Fruit fly (Drosophila melanogaster): ENCODE measurements around the gene mrn.
A peak's percentile ranks its signal among the peaks of the same experiment; 100 is the strongest.

Gene mrn

dm6 chr3L:15624097-15624496 lies 43.8 kb upstream of the mrn start (continued):
- TF ChIP-seq CG1024 (GFP tag; IDR thresholded peaks at IDR 0.05) (no peak), Usf (GFP tag; optimal IDR thresholded peaks at IDR 0.05) (no peak), gfzf (GFP tag; optimal IDR thresholded peaks at IDR 0.05) (no peak), CG8359 (GFP tag; optimal IDR thresholded peaks at IDR 0.05; ENCODE audit: borderline replicate concordance) (no peak), zen (tag; optimal IDR thresholded peaks at IDR 0.05) (no peak), sim (GFP tag; IDR thresholded peaks at IDR 0.05) (no peak), CG7987 (GFP tag; optimal IDR thresholded peaks at IDR 0.05) (no peak)

DNA sequence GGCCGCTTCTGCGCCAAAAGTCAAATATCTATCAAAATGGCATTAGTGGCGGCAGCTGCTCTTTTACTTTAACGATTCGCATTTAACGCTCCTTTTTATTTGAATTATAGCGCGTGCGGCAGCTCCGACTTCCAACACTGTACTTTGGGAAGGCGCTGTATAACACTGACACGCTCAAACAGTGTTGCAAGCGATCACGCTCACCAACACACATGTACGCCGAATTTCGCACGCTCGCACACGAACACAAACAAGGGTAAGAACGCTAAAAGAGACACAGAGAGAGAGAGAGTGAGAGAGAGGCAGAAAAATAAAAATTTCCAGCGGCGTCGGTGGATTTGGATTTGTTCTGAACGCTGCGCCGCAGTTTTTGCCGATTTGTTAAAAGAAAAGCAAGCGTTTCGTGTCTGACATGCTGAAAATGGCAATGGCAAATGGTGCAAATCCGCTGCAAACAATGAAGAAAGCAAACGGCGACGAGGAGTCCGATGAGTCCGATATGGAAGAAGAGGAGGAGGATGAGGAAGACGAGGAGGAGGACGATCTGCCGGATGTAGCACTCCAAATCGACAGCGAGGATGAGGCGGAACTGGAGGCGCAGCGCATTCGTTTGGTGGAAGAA lies 39.4 kb upstream of the mrn start, which contains the start of gene Phs:
TSS of gene Phs (plus strand) at position 276 of the 622 bp plus-strand sequence.
- peak; percentile 96 for TF ChIP-seq gsb-n (tag; optimal IDR thresholded peaks at IDR 0.05)
- peak; percentile 74 for TF ChIP-seq CG3163 (GFP tag; optimal IDR thresholded peaks at IDR 0.05)
- TF ChIP-seq CG16863 (GFP tag; optimal IDR thresholded peaks at IDR 0.05) = peak; percentile 80
- peak; percentile 56 for TF ChIP-seq emc (GFP tag; optimal IDR thresholded peaks at IDR 0.05)
- TF ChIP-seq wor (GFP tag; IDR thresholded peaks at IDR 0.05) = no peak
- peak; percentile 70 for TF ChIP-seq CG11398 (GFP tag; optimal IDR thresholded peaks at IDR 0.05)
- peak; percentile 73 for TF ChIP-seq sisA (GFP tag; IDR thresholded peaks at IDR 0.05)
- TF ChIP-seq Side (GFP tag; optimal IDR thresholded peaks at IDR 0.05) = peak; percentile 90
- peak; percentile 88 for TF ChIP-seq ind (GFP tag; optimal IDR thresholded peaks at IDR 0.05)
- TF ChIP-seq CG17802 (tag; optimal IDR thresholded peaks at IDR 0.05) = peak; percentile 74
- TF ChIP-seq B-H2 (GFP tag; optimal IDR thresholded peaks at IDR 0.05) = peak; percentile 92
- TF ChIP-seq Sox100B (GFP tag; optimal IDR thresholded peaks at IDR 0.05) = peak; percentile 21
- no peak for TF ChIP-seq hth (optimal IDR thresholded peaks at IDR 0.05)
- peak; percentile 73 for TF ChIP-seq Atf-2 (GFP tag; optimal IDR thresholded peaks at IDR 0.05)
- TF ChIP-seq sr (GFP tag; IDR thresholded peaks at IDR 0.05) = peak; percentile 65; the same call in 2 of the 3 replicates
- TF ChIP-seq CG4707 (GFP tag; optimal IDR thresholded peaks at IDR 0.05) = peak; percentile 59
- TF ChIP-seq ssp (GFP tag; IDR thresholded peaks at IDR 0.05) = peak; percentile 67
- peak; percentile 46 for TF ChIP-seq ab (GFP tag; optimal IDR thresholded peaks at IDR 0.05)
- no peak for TF ChIP-seq GATAe (GFP tag; conservative IDR thresholded peaks at IDR 0.05)
- peak; percentile 71 for TF ChIP-seq CG10366 (GFP tag; IDR thresholded peaks at IDR 0.05)
- TF ChIP-seq CG11696 (GFP tag; IDR thresholded peaks at IDR 0.05) = no peak
- TF ChIP-seq CG17361 (GFP tag; IDR thresholded peaks at IDR 0.05) = peak; percentile 50; the same call in 1 of the 3 replicates
- TF ChIP-seq CG8290 (GFP tag; optimal IDR thresholded peaks at IDR 0.05) = peak; percentile 77
- TF ChIP-seq CG8290 (tag; optimal IDR thresholded peaks at IDR 0.05) = peak; percentile 68 to 94
- no peak for TF ChIP-seq dan (GFP tag; IDR thresholded peaks at IDR 0.05)
- peak; percentile 88 for TF ChIP-seq CG12155 (GFP tag; optimal IDR thresholded peaks at IDR 0.05)
- peak; percentile 7 for TF ChIP-seq CG17568 (GFP tag; optimal IDR thresholded peaks at IDR 0.05)
- TF ChIP-seq CG2712 (tag; optimal IDR thresholded peaks at IDR 0.05) = peak; percentile 51
- TF ChIP-seq nerfin-2 (GFP tag; IDR thresholded peaks at IDR 0.05; ENCODE audit: partially characterized antibody) = no peak
- peak; percentile 94 for TF ChIP-seq ken (GFP tag; IDR thresholded peaks at IDR 0.05)
- peak; percentile 52 for TF ChIP-seq wek (GFP tag; optimal IDR thresholded peaks at IDR 0.05)
- peak; percentile 82 for TF ChIP-seq CG12769 (tag; optimal IDR thresholded peaks at IDR 0.05)
- no peak for TF ChIP-seq Ravus (GFP tag; IDR thresholded peaks at IDR 0.05)
- peak; percentile 73 for TF ChIP-seq klu (GFP tag; IDR thresholded peaks at IDR 0.05)
- TF ChIP-seq E2f2 (GFP tag; IDR thresholded peaks at IDR 0.05) = peak; percentile 99
- peak; percentile 25 for TF ChIP-seq pfk (GFP tag; optimal IDR thresholded peaks at IDR 0.05)
- TF ChIP-seq hb (GFP tag; IDR thresholded peaks at IDR 0.05; ENCODE audit: partially characterized antibody) = no peak
- peak; percentile 24 for TF ChIP-seq CG13424 (tag; optimal IDR thresholded peaks at IDR 0.05)
- no peak for TF ChIP-seq danr (GFP tag; IDR thresholded peaks at IDR 0.05)
- TF ChIP-seq Nf-YB (GFP tag; optimal IDR thresholded peaks at IDR 0.05) = no peak
- peak; percentile 88 for TF ChIP-seq CG7987 (GFP tag; optimal IDR thresholded peaks at IDR 0.05)
- peak; percentile 82 for TF ChIP-seq ewg (GFP tag; optimal IDR thresholded peaks at IDR 0.05)
- peak; percentile 70 for TF ChIP-seq org-1 (GFP tag; optimal IDR thresholded peaks at IDR 0.05)
- TF ChIP-seq eyg (GFP tag; optimal IDR thresholded peaks at IDR 0.05) = peak; percentile 80

Data from whole organism, embryonic.